Worm (Caenorhabditis elegans) whole organism, mixed stage, embryonic: ENCODE results near the gene asp-15.

ENCODE experiments used
- M03D4.4 ChIP-seq: sonication (generic microtip); optimal IDR thresholded peaks from 2 replicates; lab custom pipeline; 2017; ENCODE audit warnings: mild to moderate bottlenecking, missing genetic modification characterization, missing compliant biosample characterization
- bed-3 ChIP-seq: fragments of 200-800 bp; sonication (Bioruptor generic); optimal IDR thresholded peaks from 3 replicates; lab custom pipeline; 2018; ENCODE audit warnings: mild to moderate bottlenecking, missing genetic modification characterization, moderate library complexity, missing compliant biosample characterization
- blmp-1 ChIP-seq: fragments of 150-350 bp; optimal IDR thresholded peaks from 2 replicates; lab custom pipeline; 2014; ENCODE audit warnings: missing biosample characterization, missing genetic modification characterization
- ceh-39 ChIP-seq: fragments of 150-350 bp; optimal IDR thresholded peaks from 2 replicates; lab custom pipeline; 2014; ENCODE audit warnings: missing biosample characterization, missing genetic modification characterization
- ceh-43 ChIP-seq: fragments of 200-800 bp; sonication (Bioruptor generic); optimal IDR thresholded peaks from 2 replicates; lab custom pipeline; 2018; ENCODE audit warnings: mild to moderate bottlenecking, missing genetic modification characterization, moderate library complexity, missing compliant biosample characterization
- ceh-83 ChIP-seq: fragments of 200-800 bp; sonication (Bioruptor generic); optimal IDR thresholded peaks from 2 replicates; lab custom pipeline; 2018; ENCODE audit warnings: mild to moderate bottlenecking, missing genetic modification characterization, missing compliant biosample characterization
- ces-1 ChIP-seq: fragments of 150-350 bp; optimal IDR thresholded peaks from 2 replicates; lab custom pipeline; 2014; ENCODE audit warnings: missing biosample characterization, missing genetic modification reagents, missing genetic modification characterization
- cnd-1 ChIP-seq: fragments of 200-800 bp; sonication (Bioruptor generic); optimal IDR thresholded peaks from 2 replicates; lab custom pipeline; 2018; ENCODE audit warnings: mild to moderate bottlenecking, missing genetic modification characterization, missing compliant biosample characterization
- drap-1 ChIP-seq: fragments of 200-800 bp; sonication (Bioruptor generic); optimal IDR thresholded peaks from 3 replicates; lab custom pipeline; 2018; ENCODE audit warnings: mild to moderate bottlenecking, missing genetic modification characterization, missing compliant biosample characterization
- elt-1 ChIP-seq: sonication (generic microtip); optimal IDR thresholded peaks from 2 replicates; lab custom pipeline; 2017; ENCODE audit warnings: missing genetic modification characterization, mild to moderate bottlenecking, missing compliant biosample characterization, antibody characterized with exemption, moderate library complexity, borderline replicate concordance; ENCODE audit not compliant: insufficient read depth
- elt-3 ChIP-seq: fragments of 150-350 bp; optimal IDR thresholded peaks from 2 replicates; lab custom pipeline; 2014; ENCODE audit warnings: missing biosample characterization, missing genetic modification characterization
- ham-2 ChIP-seq: fragments of 200-800 bp; sonication (Bioruptor generic); optimal IDR thresholded peaks from 2 replicates; lab custom pipeline; 2018; ENCODE audit warnings: mild to moderate bottlenecking, missing genetic modification characterization, missing compliant biosample characterization
- lin-13 ChIP-seq: fragments of 150-350 bp; optimal IDR thresholded peaks from 2 replicates; lab custom pipeline; 2014; ENCODE audit warnings: missing biosample characterization, missing genetic modification characterization
- lin-32 ChIP-seq: fragments of 200-800 bp; sonication (Bioruptor generic); optimal IDR thresholded peaks from 2 replicates; lab custom pipeline; 2018; ENCODE audit warnings: mild to moderate bottlenecking, missing genetic modification characterization, missing compliant biosample characterization
- lsy-2 ChIP-seq: fragments of 150-350 bp; optimal IDR thresholded peaks from 2 replicates; lab custom pipeline; 2014; ENCODE audit warnings: missing biosample characterization, missing genetic modification characterization
- mab-5 ChIP-seq: fragments of 150-350 bp; optimal IDR thresholded peaks from 2 replicates; lab custom pipeline; 2014; ENCODE audit warnings: missing biosample characterization, missing genetic modification characterization
- mep-1 ChIP-seq: fragments of 150-350 bp; optimal IDR thresholded peaks from 2 replicates; lab custom pipeline; 2017; ENCODE audit warnings: missing biosample characterization, missing genetic modification reagents, missing genetic modification characterization, inconsistent platforms
- mls-2 ChIP-seq: sonication (generic microtip); optimal IDR thresholded peaks from 2 replicates; lab custom pipeline; 2016; ENCODE audit warnings: mild to moderate bottlenecking, missing genetic modification characterization, moderate library complexity, missing compliant biosample characterization
- nhr-12 ChIP-seq: fragments of 150-350 bp; optimal IDR thresholded peaks from 2 replicates; lab custom pipeline; 2014; ENCODE audit warnings: missing biosample characterization, missing genetic modification characterization
- nhr-2 ChIP-seq: fragments of 150-350 bp; optimal IDR thresholded peaks from 2 replicates; lab custom pipeline; 2014; ENCODE audit warnings: missing biosample characterization, missing genetic modification characterization
- nhr-237 ChIP-seq: fragments of 150-350 bp; optimal IDR thresholded peaks from 2 replicates; lab custom pipeline; 2014; ENCODE audit warnings: missing biosample characterization, missing genetic modification characterization
- nhr-28 ChIP-seq: fragments of 150-350 bp; optimal IDR thresholded peaks from 2 replicates; lab custom pipeline; 2014; ENCODE audit warnings: missing biosample characterization, missing genetic modification characterization
- pha-4 ChIP-seq: fragments of 150-350 bp; optimal IDR thresholded peaks from 2 replicates; lab custom pipeline; 2018; ENCODE audit warnings: missing biosample characterization, missing genetic modification reagents, missing genetic modification characterization
- sem-2 ChIP-seq: fragments of 200-800 bp; sonication (Bioruptor generic); optimal IDR thresholded peaks from 2 replicates; lab custom pipeline; 2018; ENCODE audit warnings: mild to moderate bottlenecking, missing genetic modification characterization, missing compliant biosample characterization
- snpc-4 ChIP-seq: fragments of 150-350 bp; optimal IDR thresholded peaks from 2 replicates; lab custom pipeline; 2014; ENCODE audit warnings: missing biosample characterization, missing genetic modification characterization
- sptf-1 ChIP-seq: sonication (generic microtip); optimal IDR thresholded peaks from 2 replicates; lab custom pipeline; 2017; ENCODE audit warnings: mild to moderate bottlenecking, missing genetic modification characterization, moderate library complexity, missing compliant biosample characterization
- tbx-8 ChIP-seq: fragments of 200-800 bp; sonication (Bioruptor generic); optimal IDR thresholded peaks from 2 replicates; lab custom pipeline; 2018; ENCODE audit warnings: mild to moderate bottlenecking, missing genetic modification characterization, moderate library complexity, missing compliant biosample characterization
- unc-120 ChIP-seq: sonication (generic microtip); optimal IDR thresholded peaks from 2 replicates; lab custom pipeline; 2017; ENCODE audit warnings: missing genetic modification characterization, missing compliant biosample characterization; ENCODE audit not compliant: poor library complexity, severe bottlenecking
- unc-39 ChIP-seq: fragments of 150-350 bp; optimal IDR thresholded peaks from 2 replicates; lab custom pipeline; 2014; ENCODE audit warnings: missing biosample characterization, missing genetic modification characterization
- unc-62 ChIP-seq: fragments of 150-350 bp; optimal IDR thresholded peaks from 2 replicates; lab custom pipeline; 2014; ENCODE audit warnings: missing biosample characterization, missing genetic modification reagents, missing genetic modification characterization
- zip-8 ChIP-seq: fragments of 150-350 bp; optimal IDR thresholded peaks from 2 replicates; lab custom pipeline; 2014; ENCODE audit warnings: missing biosample characterization, missing genetic modification characterization
- ztf-11 ChIP-seq: fragments of 150-350 bp; optimal IDR thresholded peaks from 2 replicates; lab custom pipeline; 2014; ENCODE audit warnings: missing biosample characterization, missing genetic modification characterization

Gene asp-15

DNA sequence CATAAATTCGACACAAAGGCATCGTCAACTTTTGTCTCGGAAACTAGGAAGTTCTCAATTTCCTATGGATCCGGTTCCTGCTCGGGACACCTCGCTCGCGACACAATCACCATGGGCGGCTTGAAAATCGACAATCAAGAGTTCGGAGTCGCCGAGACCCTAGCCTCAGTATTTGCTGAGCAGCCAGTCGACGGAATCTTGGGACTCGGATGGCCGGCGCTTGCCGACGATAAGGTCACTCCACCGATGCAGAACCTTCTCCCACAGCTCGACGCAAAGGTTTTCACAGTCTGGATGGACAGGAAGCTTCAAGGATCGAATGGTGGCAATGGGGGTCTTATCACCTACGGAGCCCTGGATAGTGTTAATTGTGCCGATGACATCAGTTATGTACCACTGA lies 2.8 kb upstream of the asp-15 start:
- TF ChIP-seq M03D4.4 (tag; lab: Kevin White, UChicago) (no peak), blmp-1 (no peak), ces-1 (GFP tag; lab: Kevin White, UChicago) (no peak), lin-32 (GFP tag; lab: Kevin White, UChicago) (no peak), sem-2 (no peak), lsy-2 (tag; lab: Kevin White, UChicago) (no peak), drap-1 (GFP tag; lab: Kevin White, UChicago) (no peak), unc-120 (tag; lab: Kevin White, UChicago) (no peak), cnd-1 (tag; lab: Kevin White, UChicago) (no peak), bed-3 (no peak), tbx-8 (no peak), nhr-12 (no peak), elt-1 (tag; lab: Kevin White, UChicago) (no peak), unc-62 (GFP tag; lab: Kevin White, UChicago) (no peak), elt-3 (tag; lab: Kevin White, UChicago) (no peak), lin-13 (no peak), ceh-39 (tag; lab: Kevin White, UChicago) (no peak), unc-39 (tag; lab: Kevin White, UChicago) (no peak), ceh-43 (GFP tag; lab: Kevin White, UChicago) (no peak)

DNA sequence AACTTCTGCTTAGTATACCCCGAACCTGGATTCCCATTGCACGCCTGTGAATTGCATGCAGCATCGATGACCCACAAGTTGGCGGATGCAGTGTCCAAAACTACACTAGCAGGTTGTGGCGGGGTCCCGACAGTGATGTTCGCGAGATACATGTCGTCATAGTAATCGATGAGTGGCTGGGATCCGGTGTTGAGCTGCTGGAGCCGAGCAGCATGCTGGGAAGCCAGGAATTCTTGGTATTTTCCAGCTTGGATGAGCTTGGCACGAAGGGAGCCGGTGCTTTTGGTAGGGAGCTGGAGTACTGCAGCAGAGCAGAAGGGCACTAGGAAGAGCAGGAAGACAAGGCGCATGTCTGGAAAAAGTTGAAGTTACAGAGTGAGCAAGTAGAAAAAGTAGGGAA lies 2.4 kb downstream of the asp-15 start, which contains the start of gene asp-16:
Gene asp-16 (minus strand): TSS at position 350 of the 400 bp plus-strand sequence.
- TF ChIP-seq mep-1: no peak
- no peak for TF ChIP-seq sem-2
- no peak for TF ChIP-seq M03D4.4 (tag; lab: Kevin White, UChicago)
- TF ChIP-seq sptf-1 (tag; lab: Kevin White, UChicago): no peak
- TF ChIP-seq ztf-11 (tag; lab: Kevin White, UChicago): no peak
- TF ChIP-seq ces-1 (GFP tag; lab: Kevin White, UChicago): no peak
- no peak for TF ChIP-seq mls-2
- no peak for TF ChIP-seq pha-4 (tag; lab: Kevin White, UChicago)
- no peak for TF ChIP-seq ham-2 (GFP tag; lab: Kevin White, UChicago)
- TF ChIP-seq lin-32 (GFP tag; lab: Kevin White, UChicago): no peak
- no peak for TF ChIP-seq nhr-12

DNA sequence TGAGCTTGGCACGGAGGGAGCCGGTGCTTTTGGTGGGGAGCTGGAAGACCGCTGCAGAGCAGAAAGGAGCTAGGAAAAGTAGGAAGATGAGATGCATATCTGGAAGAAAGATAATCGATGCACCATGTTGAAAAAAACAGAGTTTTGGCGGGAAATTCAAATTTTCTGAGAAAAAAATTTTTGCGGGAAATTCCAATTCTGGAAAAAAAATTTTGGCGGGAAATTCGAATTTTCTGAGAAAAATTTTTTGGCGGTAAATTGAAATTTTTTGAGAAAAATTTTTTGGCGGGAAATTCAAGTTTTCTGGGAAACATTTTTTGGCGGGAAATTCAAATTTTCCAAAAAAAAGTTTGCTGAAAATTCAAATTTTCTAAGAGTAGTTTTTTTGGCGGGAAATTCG lies 7.4 kb downstream of the asp-15 start, which contains the start of gene asp-17:
Gene asp-17 (minus strand): TSS at position 101 of the 400 bp plus-strand sequence.
- TF ChIP-seq M03D4.4 (tag; lab: Kevin White, UChicago): no peak
- TF ChIP-seq mls-2: no peak
- TF ChIP-seq ces-1 (GFP tag; lab: Kevin White, UChicago): no peak
- no peak for TF ChIP-seq mep-1

DNA sequence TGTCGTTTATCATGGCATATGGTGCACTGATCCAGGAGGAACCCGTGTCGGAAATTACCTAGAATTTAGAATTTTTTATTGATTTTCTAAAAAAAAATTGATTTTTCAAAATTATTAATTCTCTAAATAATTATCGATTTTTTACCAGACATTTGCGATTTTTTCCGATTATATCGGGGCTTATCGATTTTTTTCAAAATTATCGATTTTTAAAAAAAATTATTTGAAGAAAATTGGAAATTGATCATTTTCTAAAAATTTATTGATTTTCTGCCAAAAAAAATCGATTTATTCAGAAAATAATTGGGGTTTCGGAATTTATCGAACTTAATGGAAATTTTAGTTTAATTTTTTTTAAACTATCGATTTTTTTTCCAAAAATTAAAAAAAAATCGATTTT lies 8.6 kb downstream of the asp-15 start:
- TF ChIP-seq ham-2 (GFP tag; lab: Kevin White, UChicago) (no peak), cnd-1 (tag; lab: Kevin White, UChicago) (no peak), ceh-83 (GFP tag; lab: Kevin White, UChicago) (no peak), ces-1 (GFP tag; lab: Kevin White, UChicago) (no peak), lin-13 (no peak), unc-62 (GFP tag; lab: Kevin White, UChicago) (no peak), snpc-4 (tag; lab: Kevin White, UChicago) (no peak), mls-2 (no peak), mab-5 (tag; lab: Kevin White, UChicago) (no peak), unc-39 (tag; lab: Kevin White, UChicago) (no peak), nhr-237 (no peak)

DNA sequence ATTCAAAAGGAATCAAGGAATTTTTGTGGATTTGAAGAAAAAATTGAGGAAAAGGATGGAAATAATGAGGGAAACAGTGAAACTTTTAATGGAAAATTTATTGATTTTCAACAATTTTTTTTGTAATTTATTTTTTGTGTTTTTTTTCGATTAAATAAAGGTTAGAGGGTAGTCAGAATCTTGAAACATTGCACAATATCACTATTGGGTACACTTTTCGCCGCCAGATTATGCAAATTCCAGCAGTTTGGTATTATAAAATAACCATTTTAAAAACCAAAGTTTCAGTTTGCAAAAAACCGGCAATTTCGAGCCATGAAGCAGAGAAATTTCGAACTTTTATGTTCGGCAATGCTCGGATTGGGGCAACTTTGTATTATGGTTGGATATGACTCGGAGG lies 13.2 kb downstream of the asp-15 start, which contains the start of gene Y39B6A.27:
Gene Y39B6A.27 (plus strand): TSS at position 301 of the 400 bp plus-strand sequence.
- TF ChIP-seq lin-13 (no peak), nhr-12 (no peak), mep-1 (no peak), nhr-237 (no peak), ham-2 (GFP tag; lab: Kevin White, UChicago) (no peak), mls-2 (no peak), ceh-83 (GFP tag; lab: Kevin White, UChicago) (no peak), unc-120 (tag; lab: Kevin White, UChicago) (no peak)

DNA sequence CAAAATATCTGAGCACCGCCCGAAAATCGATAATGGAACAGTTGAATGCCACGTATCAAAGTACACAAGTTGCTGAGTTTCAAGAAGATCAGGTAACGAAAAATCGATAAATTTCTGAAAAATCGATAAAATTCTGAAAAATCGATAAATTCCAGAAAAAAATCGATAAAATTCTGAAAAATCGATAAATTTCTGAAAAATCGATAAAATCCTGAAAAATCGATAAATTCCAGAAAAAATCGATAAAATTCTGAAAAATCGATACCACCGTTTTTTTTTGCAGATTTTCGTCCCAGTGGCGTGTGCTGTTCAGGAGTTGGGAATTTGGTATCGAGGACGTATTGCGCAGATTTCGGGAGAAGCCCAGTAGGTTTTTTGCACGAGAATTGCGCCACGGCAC lies 17.3 kb downstream of the asp-15 start:
- TF ChIP-seq zip-8 (tag; lab: Kevin White, UChicago) (no peak), snpc-4 (tag; lab: Kevin White, UChicago) (no peak), nhr-28 (tag; lab: Kevin White, UChicago) (no peak), ces-1 (GFP tag; lab: Kevin White, UChicago) (no peak), ham-2 (GFP tag; lab: Kevin White, UChicago) (no peak), cnd-1 (tag; lab: Kevin White, UChicago) (no peak), mep-1 (no peak), ceh-39 (tag; lab: Kevin White, UChicago) (no peak), unc-120 (tag; lab: Kevin White, UChicago) (no peak), mab-5 (tag; lab: Kevin White, UChicago) (no peak), nhr-2 (tag; lab: Kevin White, UChicago) (no peak), elt-1 (tag; lab: Kevin White, UChicago) (no peak), lsy-2 (tag; lab: Kevin White, UChicago) (no peak), unc-39 (tag; lab: Kevin White, UChicago) (no peak), drap-1 (GFP tag; lab: Kevin White, UChicago) (no peak), bed-3 (no peak), lin-32 (GFP tag; lab: Kevin White, UChicago) (no peak)
